Worm (Caenorhabditis elegans): Measurements from ENCODE around the gene ZK938.12.

DNA sequence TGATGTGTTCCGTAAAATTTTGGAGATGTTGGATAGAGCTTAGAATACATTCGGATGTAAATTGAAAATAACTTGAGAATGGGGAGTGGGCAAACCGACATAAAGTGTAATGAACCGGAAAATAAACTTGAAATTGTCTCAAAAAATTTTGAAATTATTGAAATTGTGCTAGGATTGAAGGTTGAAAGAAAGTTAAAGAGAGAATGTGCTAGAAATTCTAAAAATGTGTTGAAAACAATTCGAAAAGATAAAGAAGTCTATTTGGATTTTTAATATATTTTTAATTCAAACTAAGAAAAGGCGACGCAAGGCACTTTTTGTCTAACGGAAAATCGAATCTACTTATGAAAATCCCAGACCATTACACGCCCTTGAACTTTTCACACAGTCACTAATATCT, 2.7 kb downstream of the ZK938.12 start, which contains the start of gene ZK938.3:
- no peak for TF ChIP-seq nhr-12 (tag; optimal IDR thresholded peaks at IDR 0.05)
- TF ChIP-seq blmp-1 (tag; optimal IDR thresholded peaks at IDR 0.05; ENCODE audit: insufficient read depth) = no peak
- TF ChIP-seq peb-1 (tag; optimal IDR thresholded peaks at IDR 0.05) = no peak
- no peak for TF ChIP-seq lin-13 (GFP tag; optimal IDR thresholded peaks at IDR 0.05)

Measured in whole organism, L2 larva.